Fruit fly (Drosophila melanogaster) whole organism, embryonic: Measurements from ENCODE around the gene CG9961.

ENCODE experiments used
- CG1024 ChIP-seq: fragments of 200-800 bp; sonication (Bioruptor generic); IDR thresholded peaks from 2 replicates; pipeline ENCODE4 v1.3.6; 2022; ENCODE audit warnings: missing biosample characterization, missing genetic modification characterization
- CG10565 ChIP-seq: fragments of 200-800 bp; sonication (Bioruptor generic); optimal IDR thresholded peaks from 3 replicates; lab custom pipeline; 2016; ENCODE audit warnings: missing biosample characterization, mild to moderate bottlenecking, missing genetic modification characterization
- CG12236 ChIP-seq: fragments of 200-800 bp; sonication (Bioruptor generic); optimal IDR thresholded peaks from 2 replicates; lab custom pipeline; 2016; ENCODE audit warnings: missing biosample characterization, missing genetic modification characterization
- CG14667 ChIP-seq: fragments of 200-800 bp; sonication (Bioruptor generic); IDR thresholded peaks from 2 replicates; pipeline ENCODE4 v1.3.6; 2022; ENCODE audit warnings: missing biosample characterization, missing genetic modification characterization
- CG15269 ChIP-seq: fragments of 200-800 bp; sonication (Bioruptor generic); optimal IDR thresholded peaks from 2 replicates; lab custom pipeline; 2018; ENCODE audit warnings: missing biosample characterization, mild to moderate bottlenecking, missing genetic modification characterization, moderate library complexity
- CG15601 ChIP-seq: fragments of 200-800 bp; sonication (Bioruptor generic); optimal IDR thresholded peaks from 3 replicates; lab custom pipeline; 2019; ENCODE audit warnings: missing biosample characterization, mild to moderate bottlenecking, missing genetic modification characterization, moderate library complexity
- CG17328 ChIP-seq: fragments of 200-800 bp; sonication (Bioruptor generic); IDR thresholded peaks from 2 replicates; pipeline ENCODE4 v1.3.6; 2022; ENCODE audit warnings: missing biosample characterization, missing genetic modification characterization
- CG17385 ChIP-seq: fragments of 200-800 bp; sonication (Bioruptor generic); optimal IDR thresholded peaks from 3 replicates; lab custom pipeline; 2018; ENCODE audit warnings: missing biosample characterization, mild to moderate bottlenecking, missing genetic modification characterization
- CG1792 ChIP-seq: fragments of 200-800 bp; sonication (Bioruptor generic); optimal IDR thresholded peaks from 2 replicates; lab custom pipeline; 2016; ENCODE audit warnings: missing biosample characterization, missing genetic modification characterization
- CG2712 ChIP-seq: fragments of 200-800 bp; optimal IDR thresholded peaks from 3 replicates; lab custom pipeline; 2019; ENCODE audit warnings: missing biosample characterization, mild to moderate bottlenecking, missing genetic modification characterization, moderate library complexity
- CG33557 ChIP-seq: fragments of 200-800 bp; sonication (Bioruptor generic); optimal IDR thresholded peaks from 2 replicates; lab custom pipeline; 2019; ENCODE audit warnings: missing biosample characterization, mild to moderate bottlenecking, missing genetic modification characterization, moderate library complexity
- CG5180 ChIP-seq: fragments of 200-800 bp; sonication (Bioruptor generic); optimal IDR thresholded peaks from 3 replicates; lab custom pipeline; 2017; ENCODE audit warnings: missing biosample characterization, missing genetic modification characterization, mild to moderate bottlenecking, moderate library complexity, missing genetic modification reagents
- CG6689 ChIP-seq: fragments of 200-800 bp; sonication (Bioruptor generic); IDR thresholded peaks from 2 replicates; pipeline ENCODE4 v1.3.6; 2022; ENCODE audit warnings: missing biosample characterization, missing genetic modification characterization
- CG7928 ChIP-seq: fragments of 200-800 bp; sonication (Bioruptor generic); optimal IDR thresholded peaks from 2 replicates; lab custom pipeline; 2017; ENCODE audit warnings: missing biosample characterization, mild to moderate bottlenecking, missing genetic modification characterization
- CG7963 ChIP-seq: fragments of 200-800 bp; sonication (Bioruptor generic); IDR thresholded peaks from 3 replicates; pipeline ENCODE4 v1.3.6; 2022; ENCODE audit warnings: missing biosample characterization, missing genetic modification characterization; ENCODE audit not compliant: partially characterized antibody
- CG8290 ChIP-seq, 3 experiments: fragments of 200-800 bp; sonication (Bioruptor generic); optimal IDR thresholded peaks; 2 replicates each; lab custom pipeline; 2016 to 2019; ENCODE audit warnings: missing biosample characterization in 3 of 3, missing genetic modification characterization in 3 of 3, mild to moderate bottlenecking in 2 of 3, moderate library complexity in 1 of 3
- CG9215 ChIP-seq: fragments of 200-800 bp; sonication (Bioruptor generic); IDR thresholded peaks from 2 replicates; pipeline ENCODE4 v1.3.6; 2022; ENCODE audit warnings: missing biosample characterization, missing genetic modification characterization
- Dip2 ChIP-seq: fragments of 200-800 bp; sonication (Bioruptor generic); IDR thresholded peaks from 2 replicates; pipeline ENCODE4 v1.3.6; 2022; ENCODE audit warnings: missing biosample characterization, missing genetic modification characterization
- Gug ChIP-seq: fragments of 200-800 bp; sonication (Bioruptor generic); IDR thresholded peaks from 4 replicates; pipeline ENCODE4 v1.3.6; 2022; ENCODE audit warnings: missing biosample characterization, missing genetic modification characterization
- HLH3B ChIP-seq: fragments of 200-800 bp; sonication (Bioruptor generic); IDR thresholded peaks from 2 replicates; pipeline ENCODE4 v1.3.6; 2022; ENCODE audit warnings: missing biosample characterization, missing genetic modification characterization
- HmgZ ChIP-seq: fragments of 200-800 bp; sonication (Bioruptor generic); optimal IDR thresholded peaks from 2 replicates; lab custom pipeline; 2018; ENCODE audit warnings: missing biosample characterization, mild to moderate bottlenecking, missing genetic modification characterization
- Hmr ChIP-seq: fragments of 200-800 bp; sonication (Bioruptor generic); optimal IDR thresholded peaks from 3 replicates; lab custom pipeline; 2017; ENCODE audit warnings: mild to moderate bottlenecking, missing biosample characterization, missing genetic modification reagents, missing genetic modification characterization
- Hr78 ChIP-seq, 2 experiments: fragments of 200-800 bp in 1 of 2; fragments of >200 bp in 1 of 2; sonication (Bioruptor generic) in 1 of 2; optimal IDR thresholded peaks; 2 replicates each; lab custom pipeline; 2017 to 2019; ENCODE audit warnings: missing biosample characterization in 2 of 2, missing genetic modification characterization in 2 of 2, mild to moderate bottlenecking in 1 of 2, moderate library complexity in 1 of 2
- Hsf ChIP-seq: fragments of 200-800 bp; sonication (Bioruptor generic); optimal IDR thresholded peaks from 3 replicates; lab custom pipeline; 2016; ENCODE audit warnings: missing biosample characterization, missing genetic modification characterization
- Pdp1 ChIP-seq, 2 experiments: fragments of 200-800 bp; sonication (Bioruptor generic); optimal IDR thresholded peaks; 3 replicates each; lab custom pipeline; 2016; ENCODE audit warnings: missing biosample characterization in 2 of 2, missing genetic modification characterization in 2 of 2, mild to moderate bottlenecking in 1 of 2, moderate library complexity in 1 of 2
- Ravus ChIP-seq: fragments of 200-800 bp; sonication (Bioruptor generic); IDR thresholded peaks from 2 replicates; pipeline ENCODE4 v1.3.6; 2022; ENCODE audit warnings: missing biosample characterization, missing genetic modification characterization
- Rfx ChIP-seq: fragments of 200-800 bp; sonication (Bioruptor generic); IDR thresholded peaks from 2 replicates; pipeline ENCODE4 v1.3.6; 2022; ENCODE audit warnings: missing biosample characterization, missing genetic modification characterization
- Rx ChIP-seq: fragments of 200-800 bp; sonication (Bioruptor generic); IDR thresholded peaks from 2 replicates; pipeline ENCODE4 v1.3.6; 2022; ENCODE audit warnings: missing biosample characterization, missing genetic modification characterization
- Side ChIP-seq: fragments of 200-800 bp; sonication (Bioruptor generic); optimal IDR thresholded peaks from 2 replicates; lab custom pipeline; 2016; ENCODE audit warnings: missing biosample characterization, missing genetic modification characterization
- Sox100B ChIP-seq: fragments of 200-800 bp; sonication (Bioruptor generic); optimal IDR thresholded peaks from 3 replicates; lab custom pipeline; 2018; ENCODE audit warnings: missing biosample characterization, mild to moderate bottlenecking, missing genetic modification characterization
- Spps ChIP-seq: fragments of 200-800 bp; sonication (Bioruptor generic); optimal IDR thresholded peaks from 2 replicates; lab custom pipeline; 2018; ENCODE audit warnings: missing biosample characterization, mild to moderate bottlenecking, missing genetic modification characterization
- Sry-δ ChIP-seq: fragments of 200-800 bp; sonication (Bioruptor generic); optimal IDR thresholded peaks from 2 replicates; lab custom pipeline; 2016; ENCODE audit warnings: missing biosample characterization, missing genetic modification characterization
- Xbp1 ChIP-seq: fragments of 200-800 bp; sonication (Bioruptor generic); optimal IDR thresholded peaks from 3 replicates; lab custom pipeline; 2016; ENCODE audit warnings: missing biosample characterization, mild to moderate bottlenecking, missing genetic modification characterization
- YL-1 ChIP-seq: fragments of 200-800 bp; sonication (Bioruptor generic); optimal IDR thresholded peaks from 3 replicates; lab custom pipeline; 2017; ENCODE audit warnings: missing biosample characterization, mild to moderate bottlenecking, missing genetic modification characterization
- ase ChIP-seq: fragments of 200-800 bp; sonication (Bioruptor generic); IDR thresholded peaks from 3 replicates; pipeline ENCODE4 v1.3.6; 2022; ENCODE audit warnings: missing biosample characterization, missing genetic modification characterization
- ash1 ChIP-seq: fragments of 200-800 bp; sonication (Bioruptor generic); optimal IDR thresholded peaks from 2 replicates; lab custom pipeline; 2018; ENCODE audit warnings: missing biosample characterization, mild to moderate bottlenecking, missing genetic modification characterization
- cad ChIP-seq: fragments of >200 bp; optimal IDR thresholded peaks from 2 replicates; lab custom pipeline; 2017; ENCODE audit warnings: missing biosample characterization, missing genetic modification characterization
- chn ChIP-seq: fragments of 200-800 bp; sonication (Bioruptor generic); optimal IDR thresholded peaks from 2 replicates; lab custom pipeline; 2016; ENCODE audit warnings: missing biosample characterization, missing genetic modification characterization
- corto ChIP-seq: fragments of 200-800 bp; sonication (Bioruptor generic); optimal IDR thresholded peaks from 2 replicates; lab custom pipeline; 2016; ENCODE audit warnings: missing biosample characterization, mild to moderate bottlenecking, missing genetic modification characterization, moderate library complexity
- crp ChIP-seq, 2 experiments: fragments of 200-800 bp; sonication (Bioruptor generic); optimal IDR thresholded peaks; 2 replicates in 1 of 2; 3 replicates in 1 of 2; lab custom pipeline; 2017; ENCODE audit warnings: missing biosample characterization in 2 of 2, missing genetic modification characterization in 2 of 2, mild to moderate bottlenecking in 1 of 2, moderate library complexity in 1 of 2
- da ChIP-seq: fragments of 200-800 bp; sonication (Bioruptor generic); optimal IDR thresholded peaks from 2 replicates; lab custom pipeline; 2016; ENCODE audit warnings: missing biosample characterization, missing genetic modification characterization
- eyg ChIP-seq: fragments of 200-800 bp; sonication (Bioruptor generic); optimal IDR thresholded peaks from 3 replicates; lab custom pipeline; 2016; ENCODE audit warnings: missing biosample characterization, missing genetic modification characterization
- gsb ChIP-seq: fragments of 200-800 bp; sonication (Bioruptor generic); IDR thresholded peaks from 2 replicates; pipeline ENCODE4 v1.3.6; 2022; ENCODE audit warnings: missing biosample characterization, missing genetic modification characterization
- hb ChIP-seq: fragments of 200-800 bp; sonication (Bioruptor generic); IDR thresholded peaks from 3 replicates; pipeline ENCODE4 v1.3.6; 2022; ENCODE audit warnings: missing biosample characterization, missing genetic modification characterization; ENCODE audit not compliant: partially characterized antibody
- mam ChIP-seq: fragments of 200-800 bp; sonication (Bioruptor generic); optimal IDR thresholded peaks from 3 replicates; lab custom pipeline; 2016; ENCODE audit warnings: missing biosample characterization, missing genetic modification characterization
- odd ChIP-seq: fragments of 200-800 bp; sonication (Bioruptor generic); optimal IDR thresholded peaks from 2 replicates; lab custom pipeline; 2017; ENCODE audit warnings: missing biosample characterization, mild to moderate bottlenecking, missing genetic modification characterization
- seq ChIP-seq: fragments of 200-800 bp; sonication (Bioruptor generic); IDR thresholded peaks from 2 replicates; pipeline ENCODE4 v1.3.6; 2022; ENCODE audit warnings: missing biosample characterization, missing genetic modification characterization
- sr ChIP-seq: fragments of 200-800 bp; sonication (Bioruptor generic); IDR thresholded peaks from 3 replicates; pipeline ENCODE4 v1.3.6; 2022; ENCODE audit warnings: missing biosample characterization, missing genetic modification characterization
- tna ChIP-seq: fragments of 200-800 bp; sonication (Bioruptor generic); IDR thresholded peaks from 2 replicates; pipeline ENCODE4 v1.3.6; 2022; ENCODE audit warnings: missing biosample characterization, missing genetic modification characterization; ENCODE audit not compliant: partially characterized antibody
- ttk ChIP-seq: fragments of 200-800 bp; sonication (Bioruptor generic); IDR thresholded peaks from 2 replicates; pipeline ENCODE4 v2.1.2; 2022; ENCODE audit warnings: missing biosample characterization, missing genetic modification characterization
- vnd ChIP-seq: fragments of 200-800 bp; sonication (Bioruptor generic); IDR thresholded peaks from 3 replicates; pipeline ENCODE4 v1.3.6; 2022; ENCODE audit warnings: missing biosample characterization, missing genetic modification characterization; ENCODE audit not compliant: partially characterized antibody
- zfh1 ChIP-seq: fragments of 200-800 bp; sonication (Bioruptor generic); IDR thresholded peaks from 3 replicates; pipeline ENCODE4 v1.3.6; 2022; ENCODE audit warnings: missing biosample characterization, missing genetic modification characterization

CG9961 gene

dm6 chr2L:2721317-2721716 is 23.4 kb downstream of the CG9961 start (continued):
- TF ChIP-seq mam = no peak
- TF ChIP-seq CG14667 (GFP tag; lab: Robert Waterston, UW) = no peak
- no peak for TF ChIP-seq Ravus (GFP tag; lab: Robert Waterston, UW)
- no peak for TF ChIP-seq vnd
- TF ChIP-seq CG1024 = 0 out of 2 replicates have a peak, but pooled peaks have one; percentile 19
- TF ChIP-seq seq (GFP tag; lab: Robert Waterston, UW) = no peak
- TF ChIP-seq CG7963 = no peak
- no peak for TF ChIP-seq tna (GFP tag; lab: Robert Waterston, UW)
- TF ChIP-seq CG15269 (tag; lab: Kevin White, UChicago) = no peak
- TF ChIP-seq Dip2 (GFP tag; lab: Robert Waterston, UW) = no peak
- TF ChIP-seq eyg (GFP tag; lab: Kevin White, UChicago) = no peak
- 0 out of 2 replicates have a peak, but pooled peaks have one; percentile 18 for TF ChIP-seq CG6689 (GFP tag; lab: Robert Waterston, UW)
- TF ChIP-seq ash1 (GFP tag; lab: Kevin White, UChicago) = no peak
- no peak for TF ChIP-seq Pdp1 (GFP tag; optimal IDR thresholded peaks at IDR 0.05; lab: Kevin White, UChicago)
- no peak for TF ChIP-seq Sry-δ
- no peak for TF ChIP-seq Side (GFP tag; lab: Kevin White, UChicago)
- no peak for TF ChIP-seq hb (GFP tag; lab: Robert Waterston, UW)
- TF ChIP-seq Sox100B = no peak
- TF ChIP-seq CG15601 (tag; lab: Kevin White, UChicago) = no peak
- no peak for TF ChIP-seq CG5180 (GFP tag; lab: Kevin White, UChicago)
- TF ChIP-seq CG17328 = no peak
- no peak for TF ChIP-seq CG2712
- no peak for TF ChIP-seq Spps (tag; lab: Kevin White, UChicago)
- TF ChIP-seq HmgZ (tag; lab: Kevin White, UChicago) = no peak
- TF ChIP-seq Hr78 (GFP tag; optimal IDR thresholded peaks at IDR 0.05; lab: Kevin White, UChicago) = no peak
- no peak for TF ChIP-seq chn (GFP tag; lab: Kevin White, UChicago)
- 0 out of 3 replicates have a peak, but pooled peaks have one; percentile 21 for TF ChIP-seq ase (GFP tag; lab: Robert Waterston, UW)
- TF ChIP-seq ttk (GFP tag; lab: Robert Waterston, UW) = no peak
- no peak for TF ChIP-seq YL-1 (GFP tag; lab: Kevin White, UChicago)
- TF ChIP-seq CG1792 (GFP tag; lab: Kevin White, UChicago) = no peak
- TF ChIP-seq Gug (GFP tag; lab: Robert Waterston, UW) = no peak
- no peak for TF ChIP-seq CG7928 (GFP tag; lab: Kevin White, UChicago)
- TF ChIP-seq cad (GFP tag; lab: Kevin White, UChicago) = no peak
- TF ChIP-seq zfh1 (GFP tag; lab: Robert Waterston, UW) = no peak
- TF ChIP-seq Rfx (GFP tag; lab: Robert Waterston, UW) = no peak
- no peak for TF ChIP-seq odd
- 0 out of 2 replicates have a peak, but pooled peaks have one; percentile 4 for TF ChIP-seq Rx (GFP tag; lab: Robert Waterston, UW)
- peak; percentile 24 for TF ChIP-seq Hmr (GFP tag; lab: Kevin White, UChicago)
- no peak for TF ChIP-seq CG10565

DNA sequence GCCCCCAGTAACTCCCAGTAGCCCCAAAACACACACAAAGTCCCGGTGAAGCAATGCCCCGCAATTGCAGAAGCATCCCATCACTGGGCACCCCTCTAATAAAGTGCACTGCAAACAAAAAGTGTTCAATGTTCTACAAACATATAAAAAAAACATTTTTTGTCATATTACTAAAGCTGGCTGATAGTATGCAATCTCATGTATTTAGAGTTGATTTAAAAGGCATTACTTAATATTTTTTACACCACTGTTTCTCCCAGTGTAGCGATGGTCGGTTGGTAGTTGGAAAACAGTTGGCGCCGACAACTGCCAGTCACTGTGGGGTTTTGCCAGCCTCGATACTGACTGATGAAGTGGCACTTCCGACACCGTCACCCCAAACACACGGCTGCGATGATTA is 24.4 kb downstream of the CG9961 start:
- TF ChIP-seq CG9215 (GFP tag; lab: Robert Waterston, UW) = no peak
- no peak for TF ChIP-seq CG33557 (GFP tag; lab: Kevin White, UChicago)
- TF ChIP-seq zfh1 (GFP tag; lab: Robert Waterston, UW) = 0 out of 3 replicates have a peak, but pooled peaks have one; percentile 22
- TF ChIP-seq CG17385 = peak; percentile 14
- no peak for TF ChIP-seq gsb (GFP tag; lab: Robert Waterston, UW)
- TF ChIP-seq Hr78 (GFP tag; optimal IDR thresholded peaks at IDR 0.05; lab: Kevin White, UChicago) = no peak
- TF ChIP-seq crp (GFP tag; optimal IDR thresholded peaks at IDR 0.05; lab: Kevin White, UChicago) = no peak
- 0 out of 2 replicates have a peak, but pooled peaks have one; percentile 5 for TF ChIP-seq HLH3B
- TF ChIP-seq CG12236 (GFP tag; lab: Kevin White, UChicago) = no peak
- no peak for TF ChIP-seq da (GFP tag; lab: Kevin White, UChicago)
- TF ChIP-seq sr (GFP tag; lab: Robert Waterston, UW) = no peak
- TF ChIP-seq Hsf = no peak
- no peak for TF ChIP-seq CG17328
- no peak for TF ChIP-seq CG8290 (GFP tag; optimal IDR thresholded peaks at IDR 0.05; lab: Kevin White, UChicago)
- TF ChIP-seq CG8290 (tag; optimal IDR thresholded peaks at IDR 0.05; lab: Kevin White, UChicago) = peak in 1 of 2 experiments; percentile 1
- TF ChIP-seq corto = no peak
- TF ChIP-seq Xbp1 (GFP tag; lab: Kevin White, UChicago) = no peak
